Worm (Caenorhabditis elegans) whole organism, early embryonic: ENCODE results near the gene F35E8.2.

Experiments
- B0310.2 ChIP-seq: sonication (generic microtip); optimal IDR thresholded peaks from 2 replicates; lab custom pipeline; 2016; ENCODE audit warnings: mild to moderate bottlenecking, missing genetic modification characterization, missing compliant biosample characterization
- F13C5.2 ChIP-seq: sonication (generic microtip); optimal IDR thresholded peaks from 2 replicates; lab custom pipeline; 2017; ENCODE audit warnings: mild to moderate bottlenecking, missing genetic modification characterization, inconsistent platforms, missing compliant biosample characterization
- aly-1 ChIP-seq: sonication (generic microtip); optimal IDR thresholded peaks from 2 replicates; lab custom pipeline; 2016; ENCODE audit warnings: missing genetic modification characterization, missing compliant biosample characterization
- ama-1 ChIP-seq: fragments of 150-350 bp; optimal IDR thresholded peaks from 2 replicates; lab custom pipeline; 2014
- ceh-13 ChIP-seq: fragments of 200-800 bp; sonication (Bioruptor generic); optimal IDR thresholded peaks from 2 replicates; lab custom pipeline; 2018; ENCODE audit warnings: mild to moderate bottlenecking, missing genetic modification characterization, missing compliant biosample characterization
- ceh-36 ChIP-seq: sonication (generic microtip); optimal IDR thresholded peaks from 2 replicates; lab custom pipeline; 2016; ENCODE audit warnings: missing genetic modification characterization, inconsistent platforms, missing compliant biosample characterization
- ets-7 ChIP-seq: sonication (generic microtip); optimal IDR thresholded peaks from 2 replicates; lab custom pipeline; 2016; ENCODE audit warnings: missing genotype, missing genetic modification characterization, missing compliant biosample characterization
- flt-1 ChIP-seq: fragments of 200-800 bp; sonication (Bioruptor generic); IDR thresholded peaks from 2 replicates; pipeline ENCODE4 v1.3.6; 2022; ENCODE audit warnings: missing genetic modification characterization, missing compliant biosample characterization
- hmbx-1 ChIP-seq: sonication (generic microtip); optimal IDR thresholded peaks from 2 replicates; lab custom pipeline; 2016; ENCODE audit warnings: mild to moderate bottlenecking, missing genetic modification characterization, missing compliant biosample characterization
- hmg-4 ChIP-seq: fragments of 200-800 bp; sonication (Bioruptor generic); optimal IDR thresholded peaks from 2 replicates; lab custom pipeline; 2018; ENCODE audit warnings: mild to moderate bottlenecking, missing genetic modification characterization, missing compliant biosample characterization
- hnd-1 ChIP-seq: sonication (generic microtip); optimal IDR thresholded peaks from 2 replicates; lab custom pipeline; 2016; ENCODE audit warnings: missing genetic modification characterization, missing compliant biosample characterization
- pes-1 ChIP-seq: fragments of 200-800 bp; sonication (Bioruptor generic); IDR thresholded peaks from 2 replicates; pipeline ENCODE4 v1.3.6; 2022; ENCODE audit warnings: missing genetic modification reagents, missing genetic modification characterization, missing compliant biosample characterization
- scrt-1 ChIP-seq: fragments of 200-800 bp; sonication (Bioruptor generic); IDR thresholded peaks from 2 replicates; pipeline ENCODE4 v1.3.6; 2022; ENCODE audit warnings: missing genetic modification characterization, missing compliant biosample characterization
- sea-1 ChIP-seq: fragments of 200-800 bp; sonication (Bioruptor generic); conservative IDR thresholded peaks from 2 replicates; pipeline ENCODE4 v1.3.6; 2022; ENCODE audit warnings: missing genetic modification characterization, missing compliant biosample characterization
- tbx-11 ChIP-seq: fragments of 200-800 bp; sonication (Bioruptor generic); IDR thresholded peaks from 2 replicates; pipeline ENCODE4 v1.3.6; 2022; ENCODE audit warnings: missing genetic modification characterization, missing compliant biosample characterization
- tbx-37 ChIP-seq: fragments of 200-800 bp; sonication (Bioruptor generic); conservative IDR thresholded peaks from 2 replicates; pipeline ENCODE4 v1.3.6; 2022; ENCODE audit warnings: missing genetic modification reagents, missing genetic modification characterization, missing compliant biosample characterization
- tra-4 ChIP-seq: sonication (generic microtip); optimal IDR thresholded peaks from 2 replicates; lab custom pipeline; 2017; ENCODE audit warnings: missing genetic modification characterization, missing compliant biosample characterization

F35E8.2 gene

ce11 chrV:15887708-15888295, 17.7 kb upstream of the F35E8.2 start:
- TF ChIP-seq flt-1 (no peak), ets-7 (tag; lab: Kevin White, UChicago) (no peak), hmg-4 (GFP tag; lab: Kevin White, UChicago) (no peak), sea-1 (no peak)

- TF ChIP-seq sea-1 (no peak), pes-1 (GFP tag; lab: Robert Waterston, UW) (no peak), scrt-1 (no peak), flt-1 (no peak), hnd-1 (tag; lab: Kevin White, UChicago) (no peak), hmg-4 (GFP tag; lab: Kevin White, UChicago) (no peak), ceh-36 (tag; lab: Kevin White, UChicago) (no peak), tra-4 (no peak), hmbx-1 (tag; lab: Kevin White, UChicago) (no peak), B0310.2 (tag; lab: Kevin White, UChicago) (no peak), tbx-11 (GFP tag; lab: Robert Waterston, UW) (no peak), ama-1 (lab: Kevin White, UChicago) (no peak), tbx-37 (no peak), ets-7 (tag; lab: Kevin White, UChicago) (no peak), F13C5.2 (tag; lab: Kevin White, UChicago) (no peak), aly-1 (tag; lab: Kevin White, UChicago) (no peak), ceh-13 (GFP tag; lab: Kevin White, UChicago) (no peak)
These were observed 16.7 kb upstream of the F35E8.2 start, which contains the start of gene cgt-1 for ce11 chrV:15888751-15889150. TSS of gene cgt-1 (minus strand) at chrV:15888851.

ce11 chrV:15890115-15890514, 15.3 kb upstream of the F35E8.2 start:
- TF ChIP-seq ets-7 (tag; lab: Kevin White, UChicago) = no peak
- TF ChIP-seq aly-1 (tag; lab: Kevin White, UChicago) = no peak
- TF ChIP-seq tbx-37 = no peak
- TF ChIP-seq ceh-36 (tag; lab: Kevin White, UChicago) = no peak
- no peak for TF ChIP-seq tbx-11 (GFP tag; lab: Robert Waterston, UW)
- no peak for TF ChIP-seq F13C5.2 (tag; lab: Kevin White, UChicago)
- no peak for TF ChIP-seq sea-1

ce11 chrV:15891279-15891678, 14.2 kb upstream of the F35E8.2 start:
- no peak for TF ChIP-seq scrt-1
- TF ChIP-seq ceh-13 (GFP tag; lab: Kevin White, UChicago) = no peak
- TF ChIP-seq ets-7 (tag; lab: Kevin White, UChicago) = no peak
- no peak for TF ChIP-seq hmg-4 (GFP tag; lab: Kevin White, UChicago)
- TF ChIP-seq hnd-1 (tag; lab: Kevin White, UChicago) = no peak
- no peak for TF ChIP-seq pes-1 (GFP tag; lab: Robert Waterston, UW)
- no peak for TF ChIP-seq ama-1 (lab: Kevin White, UChicago)
- no peak for TF ChIP-seq sea-1
- TF ChIP-seq tbx-11 (GFP tag; lab: Robert Waterston, UW) = no peak
- TF ChIP-seq ceh-36 (tag; lab: Kevin White, UChicago) = no peak
- no peak for TF ChIP-seq F13C5.2 (tag; lab: Kevin White, UChicago)

- TF ChIP-seq tbx-11 (GFP tag; lab: Robert Waterston, UW) (no peak), hnd-1 (tag; lab: Kevin White, UChicago) (no peak), tra-4 (no peak), ceh-36 (tag; lab: Kevin White, UChicago) (no peak), aly-1 (tag; lab: Kevin White, UChicago) (no peak), tbx-37 (no peak), ama-1 (lab: Kevin White, UChicago) (no peak), F13C5.2 (tag; lab: Kevin White, UChicago) (no peak), hmg-4 (GFP tag; lab: Kevin White, UChicago) (no peak), ets-7 (tag; lab: Kevin White, UChicago) (no peak), scrt-1 (no peak), sea-1 (no peak), pes-1 (GFP tag; lab: Robert Waterston, UW) (no peak), hmbx-1 (tag; lab: Kevin White, UChicago) (no peak), flt-1 (no peak), ceh-13 (GFP tag; lab: Kevin White, UChicago) (no peak)
These were observed 13.7 kb upstream of the F35E8.2 start, which contains the start of gene T06C12.12 for ce11 chrV:15891761-15892160. TSS of gene T06C12.12 (plus strand) at chrV:15892061.

- no peak for TF ChIP-seq ama-1 (lab: Kevin White, UChicago)
- TF ChIP-seq ets-7 (tag; lab: Kevin White, UChicago) = no peak
- no peak for TF ChIP-seq ceh-13 (GFP tag; lab: Kevin White, UChicago)
- TF ChIP-seq flt-1 = no peak
- TF ChIP-seq tbx-37 = no peak
These were observed 12.8 kb upstream of the F35E8.2 start, which contains the start of gene T06C12.11 for ce11 chrV:15892696-15893095. TSS of gene T06C12.11 (plus strand) at chrV:15892996.

- no peak for TF ChIP-seq flt-1
- TF ChIP-seq hmbx-1 (tag; lab: Kevin White, UChicago) = no peak
- TF ChIP-seq tbx-11 (GFP tag; lab: Robert Waterston, UW) = no peak
- TF ChIP-seq F13C5.2 (tag; lab: Kevin White, UChicago) = no peak
- TF ChIP-seq sea-1 = no peak
- no peak for TF ChIP-seq ceh-36 (tag; lab: Kevin White, UChicago)
These were observed 8.8 kb upstream of the F35E8.2 start, which contains the start of gene nhr-213 for ce11 chrV:15896671-15897070. TSS of gene nhr-213 (minus strand) at chrV:15896771.

- TF ChIP-seq pes-1 (GFP tag; lab: Robert Waterston, UW) (no peak), B0310.2 (tag; lab: Kevin White, UChicago) (no peak), sea-1 (no peak), ama-1 (lab: Kevin White, UChicago) (no peak), F13C5.2 (tag; lab: Kevin White, UChicago) (no peak), flt-1 (no peak), tbx-11 (GFP tag; lab: Robert Waterston, UW) (no peak), ceh-36 (tag; lab: Kevin White, UChicago) (no peak), tbx-37 (no peak), aly-1 (tag; lab: Kevin White, UChicago) (no peak), hmbx-1 (tag; lab: Kevin White, UChicago) (no peak), hnd-1 (tag; lab: Kevin White, UChicago) (no peak), ceh-13 (GFP tag; lab: Kevin White, UChicago) (no peak), scrt-1 (no peak), tra-4 (no peak), hmg-4 (GFP tag; lab: Kevin White, UChicago) (no peak), ets-7 (tag; lab: Kevin White, UChicago) (no peak)
These were observed 7.8 kb upstream of the F35E8.2 start, which contains the start of gene str-60 for ce11 chrV:15897696-15898095. TSS of gene str-60 (plus strand) at chrV:15897996.
